Worm (Caenorhabditis elegans) whole organism, L2 larva: ENCODE measurements around the gene sss-1.

ENCODE experiments used
- ceh-82 ChIP-seq: fragments of 150-350 bp; optimal IDR thresholded peaks from 2 replicates; lab custom pipeline; 2014; ENCODE audit warnings: missing biosample characterization, missing genetic modification characterization
- elt-3 ChIP-seq: sonication (generic microtip); optimal IDR thresholded peaks from 2 replicates; lab custom pipeline; 2017; ENCODE audit warnings: missing biosample characterization, missing genetic modification characterization
- fos-1 ChIP-seq: fragments of 150-350 bp; optimal IDR thresholded peaks from 2 replicates; lab custom pipeline; 2014; ENCODE audit warnings: missing biosample characterization, missing genetic modification characterization
- lin-13 ChIP-seq: fragments of 150-350 bp; optimal IDR thresholded peaks from 2 replicates; lab custom pipeline; 2014; ENCODE audit warnings: missing biosample characterization, missing genetic modification reagents, missing genetic modification characterization
- mdl-1 ChIP-seq, 2 experiments: fragments of 150-350 bp in 1 of 2; sonication (generic microtip) in 1 of 2; optimal IDR thresholded peaks; 2 replicates each; lab custom pipeline; 2017; ENCODE audit warnings: missing biosample characterization in 2 of 2, missing genetic modification characterization in 2 of 2
- nhr-77 ChIP-seq: fragments of 150-350 bp; optimal IDR thresholded peaks from 2 replicates; lab custom pipeline; 2014; ENCODE audit warnings: missing biosample characterization, missing genetic modification characterization
- snpc-4 ChIP-seq: fragments of 150-350 bp; optimal IDR thresholded peaks from 2 replicates; lab custom pipeline; 2014; ENCODE audit warnings: missing biosample characterization, missing genetic modification characterization
- unc-62 ChIP-seq: fragments of 150-350 bp; optimal IDR thresholded peaks from 2 replicates; lab custom pipeline; 2014; ENCODE audit warnings: missing biosample characterization, missing genetic modification reagents, missing genetic modification characterization
- ztf-11 ChIP-seq: sonication (generic microtip); optimal IDR thresholded peaks from 2 replicates; lab custom pipeline; 2017; ENCODE audit warnings: missing biosample characterization, missing genetic modification characterization

- TF ChIP-seq mdl-1 (tag; optimal IDR thresholded peaks at IDR 0.05; lab: Kevin White, UChicago): no peak
- TF ChIP-seq ztf-11 (tag; lab: Kevin White, UChicago): no peak
- no peak for TF ChIP-seq nhr-77
- TF ChIP-seq fos-1: no peak
- no peak for TF ChIP-seq unc-62 (GFP tag; lab: Kevin White, UChicago)
- TF ChIP-seq elt-3 (tag; lab: Kevin White, UChicago): no peak
- TF ChIP-seq snpc-4 (tag; lab: Kevin White, UChicago): no peak
- TF ChIP-seq lin-13 (GFP tag; lab: Kevin White, UChicago): no peak
- no peak for TF ChIP-seq ceh-82 (tag; lab: Kevin White, UChicago)
Observed at ce11 chrIV:9863817-9864216, 29.7 kb downstream of the sss-1 start, which contains the start of gene K07F5.16.
